Fruit fly (Drosophila melanogaster) S2 (cell line): ENCODE data around the gene CG10862.

Source experiments
- CG8478 ChIP-seq: fragments of >200 bp; optimal IDR thresholded peaks from 2 replicates; lab custom pipeline; 2018
- CTCF ChIP-seq, 2 experiments: fragments of >200 bp; optimal IDR thresholded peaks; 2 replicates each; lab custom pipeline; 2018

The CG10862 gene

dm6 chr3L:3612582-3613285 lies 41.8 kb downstream of the CG10862 start:
- TF ChIP-seq CTCF (optimal IDR thresholded peaks at IDR 0.05; lab: Kevin White, UChicago) (no peak), CG8478 (lab: Kevin White, UChicago) (no peak)

- TF ChIP-seq CG8478 (lab: Kevin White, UChicago) = no peak
- TF ChIP-seq CTCF (optimal IDR thresholded peaks at IDR 0.05; lab: Kevin White, UChicago) = no peak
Observed at dm6 chr3L:3611892-3612291, 42.7 kb downstream of the CG10862 start, which contains the start of gene CG10359. Gene CG10359, plus strand, starts transcription at chr3L:3612192.

dm6 chr3L:3606986-3607385 lies 47.6 kb downstream of the CG10862 start:
- no peak for TF ChIP-seq CG8478 (lab: Kevin White, UChicago)
